Worm (Caenorhabditis elegans) whole organism, midembryonic: ENCODE data around the gene T08A11.1.

ENCODE experiments used
- T22C8.4 ChIP-seq: fragments of 200-800 bp; sonication (Bioruptor generic); IDR thresholded peaks from 2 replicates; pipeline ENCODE4 v1.3.6; 2022; ENCODE audit warnings: missing genetic modification characterization, missing compliant biosample characterization
- cog-1 ChIP-seq: sonication (generic microtip); optimal IDR thresholded peaks from 2 replicates; lab custom pipeline; 2016; ENCODE audit warnings: missing genetic modification characterization, missing compliant biosample characterization
- flt-1 ChIP-seq: fragments of 200-800 bp; sonication (Bioruptor generic); IDR thresholded peaks from 2 replicates; pipeline ENCODE4 v1.3.6; 2022; ENCODE audit warnings: missing genetic modification characterization, missing compliant biosample characterization
- klf-2 ChIP-seq: fragments of 200-800 bp; sonication (Bioruptor generic); conservative IDR thresholded peaks from 2 replicates; pipeline ENCODE4 v1.3.6; 2022; ENCODE audit warnings: missing genetic modification reagents, missing genetic modification characterization, missing compliant biosample characterization
- med-1 ChIP-seq: sonication (generic microtip); optimal IDR thresholded peaks from 2 replicates; lab custom pipeline; 2017; ENCODE audit warnings: missing genetic modification characterization, mild to moderate bottlenecking, missing compliant biosample characterization, antibody characterized with exemption, missing genetic modification reagents; ENCODE audit not compliant: insufficient read depth
- ref-1 ChIP-seq: fragments of 200-800 bp; sonication (Bioruptor generic); conservative IDR thresholded peaks from 2 replicates; pipeline ENCODE4 v1.3.6; 2022; ENCODE audit warnings: missing genetic modification reagents, missing genetic modification characterization, missing compliant biosample characterization
- tab-1 ChIP-seq: fragments of 200-800 bp; sonication (Bioruptor generic); IDR thresholded peaks from 2 replicates; pipeline ENCODE4 v1.3.6; 2022; ENCODE audit warnings: missing genetic modification characterization, missing compliant biosample characterization
- ztf-23 ChIP-seq: fragments of 200-800 bp; sonication (Bioruptor generic); IDR thresholded peaks from 2 replicates; pipeline ENCODE4 v1.3.6; 2022; ENCODE audit warnings: missing genetic modification reagents, missing genetic modification characterization, missing compliant biosample characterization
- ztf-29 ChIP-seq: fragments of 200-800 bp; sonication (Bioruptor generic); IDR thresholded peaks from 2 replicates; pipeline ENCODE4 v1.3.6; 2022; ENCODE audit warnings: missing genetic modification reagents, missing genetic modification characterization, missing compliant biosample characterization

- TF ChIP-seq ref-1 (GFP tag; lab: Robert Waterston, UW) (no peak), flt-1 (GFP tag; lab: Robert Waterston, UW) (no peak), med-1 (no peak), ztf-23 (GFP tag; lab: Robert Waterston, UW) (no peak), klf-2 (GFP tag; lab: Robert Waterston, UW) (no peak), tab-1 (GFP tag; lab: Robert Waterston, UW) (no peak), T22C8.4 (no peak), cog-1 (tag; lab: Kevin White, UChicago) (no peak), ztf-29 (GFP tag; lab: Robert Waterston, UW) (no peak)
Measured at ce11 chrIII:4242225-4242862, 20.6 kb downstream of the T08A11.1 start, which contains the start of gene F43C1.7.
